Fruit fly (Drosophila melanogaster) whole organism, prepupa: ENCODE data around the gene Ilp3.

Source experiments
- CG34406 ChIP-seq: fragments of 200-800 bp; sonication (Bioruptor generic); optimal IDR thresholded peaks from 3 replicates; lab custom pipeline; 2016; ENCODE audit warnings: missing biosample characterization, missing genetic modification characterization
- CG6163 ChIP-seq: fragments of 200-800 bp; sonication (Bioruptor generic); IDR thresholded peaks from 3 replicates; pipeline ENCODE4 v1.3.6; 2022; ENCODE audit warnings: missing biosample characterization, missing genetic modification characterization
- CG9139 ChIP-seq: fragments of 200-800 bp; sonication (Bioruptor generic); optimal IDR thresholded peaks from 3 replicates; lab custom pipeline; 2017; ENCODE audit warnings: missing biosample characterization, mild to moderate bottlenecking, missing genetic modification characterization
- spab ChIP-seq: fragments of 200-800 bp; sonication (Bioruptor generic); optimal IDR thresholded peaks from 2 replicates; lab custom pipeline; 2017; ENCODE audit warnings: missing biosample characterization, mild to moderate bottlenecking, missing genetic modification characterization, missing genetic modification reagents

dm6 chr3L:9829154-9829553 is 27.2 kb upstream of the Ilp3 start:
- no peak for TF ChIP-seq CG9139
- no peak for TF ChIP-seq CG34406 (GFP tag; lab: Kevin White, UChicago)
- no peak for TF ChIP-seq CG6163 (GFP tag; lab: Robert Waterston, UW)
- TF ChIP-seq spab (GFP tag; lab: Kevin White, UChicago): no peak
